Worm (Caenorhabditis elegans) whole organism, mixed stage, embryonic: Measurements from ENCODE around the gene B0280.17.

Experiments
- blmp-1 ChIP-seq: fragments of 150-350 bp; optimal IDR thresholded peaks from 2 replicates; lab custom pipeline; 2014; ENCODE audit warnings: missing biosample characterization, missing genetic modification characterization
- ceh-39 ChIP-seq: fragments of 150-350 bp; optimal IDR thresholded peaks from 2 replicates; lab custom pipeline; 2014; ENCODE audit warnings: missing biosample characterization, missing genetic modification characterization
- mep-1 ChIP-seq: fragments of 150-350 bp; optimal IDR thresholded peaks from 2 replicates; lab custom pipeline; 2017; ENCODE audit warnings: missing biosample characterization, missing genetic modification reagents, missing genetic modification characterization, inconsistent platforms
- nhr-12 ChIP-seq: fragments of 150-350 bp; optimal IDR thresholded peaks from 2 replicates; lab custom pipeline; 2014; ENCODE audit warnings: missing biosample characterization, missing genetic modification characterization
- nhr-237 ChIP-seq: fragments of 150-350 bp; optimal IDR thresholded peaks from 2 replicates; lab custom pipeline; 2014; ENCODE audit warnings: missing biosample characterization, missing genetic modification characterization
- nhr-76 ChIP-seq: sonication (generic microtip); optimal IDR thresholded peaks from 2 replicates; lab custom pipeline; 2017; ENCODE audit warnings: missing biosample characterization, missing genetic modification characterization
- unc-62 ChIP-seq: fragments of 150-350 bp; optimal IDR thresholded peaks from 2 replicates; lab custom pipeline; 2014; ENCODE audit warnings: missing biosample characterization, missing genetic modification reagents, missing genetic modification characterization

- no peak for TF ChIP-seq unc-62
- no peak for TF ChIP-seq blmp-1 (tag; lab: Kevin White, UChicago)
- no peak for TF ChIP-seq nhr-76
- no peak for TF ChIP-seq ceh-39 (tag; lab: Kevin White, UChicago)
- TF ChIP-seq nhr-237 (tag; lab: Kevin White, UChicago) = no peak
- TF ChIP-seq mep-1 (tag; lab: Kevin White, UChicago) = no peak
- TF ChIP-seq nhr-12 (tag; lab: Kevin White, UChicago) = no peak
Observed at ce11 chrIII:7100001-7100400, 35.9 kb downstream of the B0280.17 start, which contains the start of gene ZK418.11.
